Worm (Caenorhabditis elegans): Measurements from ENCODE around the gene K07C11.7.

DNA sequence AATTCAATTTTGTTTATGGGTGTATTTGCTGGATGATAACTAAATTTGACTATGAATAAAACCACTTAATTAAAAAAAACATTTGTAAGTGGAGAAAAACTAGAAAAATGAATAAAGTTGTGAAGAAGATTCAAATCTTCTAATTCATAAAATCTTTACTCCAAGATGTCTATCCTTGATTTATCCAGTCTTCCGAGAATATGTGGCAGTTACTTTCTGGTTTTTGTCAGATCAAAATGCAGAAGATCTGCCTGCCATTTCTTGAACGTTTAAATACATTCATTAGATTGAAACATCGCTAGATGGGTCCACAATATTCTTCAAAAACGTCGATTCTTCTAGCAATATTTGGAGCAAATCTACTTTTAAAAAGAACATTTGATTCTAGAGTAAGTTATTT is 28.0 kb downstream of the K07C11.7 start, which contains the start of gene F20D6.2:
- TF ChIP-seq him-1 (tag; optimal IDR thresholded peaks at IDR 0.05): no peak
- no peak for TF ChIP-seq W03F9.2 (tag; optimal IDR thresholded peaks at IDR 0.05)
- TF ChIP-seq dao-5 (tag; optimal IDR thresholded peaks at IDR 0.05): no peak
